Fruit fly (Drosophila melanogaster) S2 (cell line): ENCODE data around the gene CG31550.

ENCODE experiments used
- CG8478 ChIP-seq: fragments of >200 bp; optimal IDR thresholded peaks from 2 replicates; lab custom pipeline; 2018
- CTCF ChIP-seq, 2 experiments: fragments of >200 bp; optimal IDR thresholded peaks; 2 replicates each; lab custom pipeline; 2018

The CG31550 gene

DNA sequence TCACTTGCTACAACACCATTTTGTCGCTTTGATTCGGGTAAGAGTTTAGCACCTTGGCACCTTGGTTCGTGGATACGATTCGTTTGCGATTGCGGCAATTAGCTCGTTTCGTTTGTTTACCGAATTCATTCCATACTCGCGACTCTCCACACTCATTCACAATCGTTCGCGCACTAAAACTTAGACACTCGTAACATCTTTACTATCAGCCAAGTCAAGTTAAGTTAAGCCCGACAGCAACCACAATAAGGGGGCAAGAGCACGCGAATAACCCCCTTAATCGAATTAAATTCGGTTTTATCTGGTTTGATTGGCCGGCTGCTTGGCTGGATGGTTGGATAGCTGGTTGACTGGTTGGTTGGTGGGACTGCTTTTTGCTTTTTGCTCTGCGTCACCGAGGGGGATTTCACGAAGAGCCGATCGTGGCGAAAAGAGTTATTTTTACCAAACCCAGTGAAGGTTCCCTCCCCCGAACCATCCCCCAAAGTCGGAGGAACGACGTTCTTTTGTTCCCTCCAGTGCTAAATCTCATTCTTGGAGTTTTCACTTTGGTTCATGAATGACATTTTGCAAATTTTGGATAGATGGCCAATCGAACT lies 18.5 kb downstream of the CG31550 start:
- TF ChIP-seq CG8478 (lab: Kevin White, UChicago) = no peak
- TF ChIP-seq CTCF (optimal IDR thresholded peaks at IDR 0.05; lab: Kevin White, UChicago) = no peak

DNA sequence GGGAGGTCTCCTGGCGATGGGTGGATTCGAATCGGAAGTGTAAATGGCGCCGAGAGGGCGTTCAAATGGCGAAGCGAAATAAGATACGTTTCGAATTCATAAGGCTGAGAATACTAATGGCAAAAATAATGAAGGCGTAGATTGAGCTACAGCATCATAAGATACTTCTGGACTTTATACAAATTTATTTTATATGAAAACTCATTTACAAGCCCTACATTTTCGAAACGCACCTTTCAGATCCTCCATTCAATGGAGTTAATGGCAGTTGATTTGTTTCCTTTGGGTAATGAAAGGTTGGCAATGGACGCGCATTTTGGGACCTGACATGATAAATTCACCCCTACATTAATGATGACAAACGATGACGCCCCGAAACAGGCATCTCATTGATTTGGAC lies 29.4 kb downstream of the CG31550 start:
- TF ChIP-seq CTCF (optimal IDR thresholded peaks at IDR 0.05; lab: Kevin White, UChicago) (no peak), CG8478 (lab: Kevin White, UChicago) (no peak)

DNA sequence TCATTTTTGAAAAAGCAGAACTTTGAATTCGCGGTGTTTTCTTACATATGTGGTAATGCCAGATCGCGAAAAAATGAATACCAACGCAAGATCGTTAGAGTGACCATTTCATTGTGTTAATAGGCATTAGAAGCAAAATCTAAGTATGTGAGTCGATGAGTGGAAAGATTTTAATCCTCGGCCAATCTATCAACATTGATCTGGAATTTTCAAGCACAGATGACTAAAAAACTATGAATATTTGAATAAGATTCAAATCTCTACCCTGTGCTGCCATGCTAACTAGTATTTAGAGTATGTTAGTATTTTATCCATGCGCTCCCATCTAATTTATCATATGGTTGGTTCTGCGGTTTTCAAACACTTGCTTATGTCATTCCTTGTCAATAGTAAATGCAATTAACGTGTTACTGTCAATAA lies 31.2 kb downstream of the CG31550 start:
- no peak for TF ChIP-seq CTCF (optimal IDR thresholded peaks at IDR 0.05; lab: Kevin White, UChicago)
- TF ChIP-seq CG8478 (lab: Kevin White, UChicago) = no peak

DNA sequence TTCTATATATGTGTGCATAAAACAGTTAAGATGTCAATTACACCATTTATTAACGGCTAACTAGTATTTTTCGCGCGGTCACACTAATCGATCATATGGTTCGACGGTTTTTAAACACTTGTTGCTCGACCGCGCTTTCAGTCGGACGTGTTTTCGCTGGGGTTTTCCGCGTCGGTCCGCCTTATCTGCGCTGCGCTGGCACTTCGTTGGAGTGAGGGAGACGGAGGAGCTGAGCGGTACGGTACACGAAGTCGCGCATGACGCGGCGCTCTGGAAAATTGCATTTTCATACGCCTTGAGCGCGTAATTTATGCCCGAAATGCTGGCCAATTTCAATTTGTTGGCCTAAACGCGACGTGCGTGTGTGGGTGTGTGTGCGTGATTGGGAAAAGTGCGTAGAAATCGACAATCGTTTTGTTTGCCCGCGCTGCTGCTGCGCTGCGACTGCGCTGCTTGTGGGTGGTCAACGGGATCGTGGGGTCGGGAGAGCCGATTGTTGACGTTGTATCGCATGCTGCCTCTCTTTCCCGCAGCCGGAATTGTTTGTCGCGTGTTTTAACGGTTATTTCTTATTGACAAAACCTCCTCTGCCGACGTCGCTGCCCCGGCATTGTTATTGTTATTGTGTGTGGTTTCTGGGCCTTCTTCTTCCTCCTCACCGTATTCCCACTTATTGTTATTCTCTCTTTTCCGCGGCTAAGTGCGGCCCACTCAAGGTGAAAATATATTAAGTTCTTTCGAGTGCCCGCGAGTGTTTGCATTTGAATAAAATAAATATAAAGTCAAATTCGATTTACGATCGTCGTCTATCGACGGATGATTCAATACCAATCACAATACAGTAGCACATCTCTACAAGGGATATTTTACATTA lies 31.9 kb downstream of the CG31550 start, which contains the start of gene Itpr:
TSS of gene Itpr (plus strand) at position 116 of the 874 bp plus-strand sequence.
- TF ChIP-seq CTCF (optimal IDR thresholded peaks at IDR 0.05; lab: Kevin White, UChicago) = no peak
- TF ChIP-seq CG8478 (lab: Kevin White, UChicago) = no peak

DNA sequence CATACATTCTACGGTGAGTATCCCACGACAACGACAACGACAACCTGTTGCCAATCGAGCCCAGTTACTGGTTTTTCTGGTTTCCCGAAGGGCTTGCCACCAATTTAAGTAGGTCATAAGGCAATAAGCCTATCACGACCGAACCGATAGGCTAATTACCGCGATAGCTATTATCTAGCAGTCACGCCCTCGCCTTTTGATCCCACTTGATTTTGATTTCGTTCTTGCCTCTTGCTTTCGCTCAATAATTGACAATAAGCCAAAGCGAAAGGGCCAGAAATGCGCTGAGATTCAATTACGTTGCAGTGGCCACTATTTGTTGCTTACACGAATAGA lies 32.5 kb downstream of the CG31550 start:
- TF ChIP-seq CG8478 (lab: Kevin White, UChicago) = no peak
- TF ChIP-seq CTCF (optimal IDR thresholded peaks at IDR 0.05; lab: Kevin White, UChicago) = no peak

DNA sequence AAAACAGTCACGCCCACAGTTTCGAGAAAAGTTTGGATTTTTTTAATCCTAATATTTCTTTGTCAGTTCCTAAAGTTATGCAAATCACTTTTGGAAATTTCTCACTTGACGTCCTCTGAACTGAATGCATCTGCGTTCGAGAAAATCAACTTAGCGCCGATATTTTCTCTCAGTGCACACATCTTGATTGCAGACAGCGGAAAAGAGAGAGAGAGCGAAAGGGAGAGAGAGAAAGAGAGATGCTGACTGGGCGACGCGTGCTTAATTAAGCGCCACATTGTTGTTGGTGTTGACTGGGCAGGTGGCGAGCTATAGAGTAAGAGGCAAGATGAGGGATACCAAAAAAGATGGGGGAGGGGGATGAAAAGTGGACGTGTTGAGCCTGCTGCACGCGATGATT lies 33.3 kb downstream of the CG31550 start:
- no peak for TF ChIP-seq CTCF (optimal IDR thresholded peaks at IDR 0.05; lab: Kevin White, UChicago)
- no peak for TF ChIP-seq CG8478 (lab: Kevin White, UChicago)

DNA sequence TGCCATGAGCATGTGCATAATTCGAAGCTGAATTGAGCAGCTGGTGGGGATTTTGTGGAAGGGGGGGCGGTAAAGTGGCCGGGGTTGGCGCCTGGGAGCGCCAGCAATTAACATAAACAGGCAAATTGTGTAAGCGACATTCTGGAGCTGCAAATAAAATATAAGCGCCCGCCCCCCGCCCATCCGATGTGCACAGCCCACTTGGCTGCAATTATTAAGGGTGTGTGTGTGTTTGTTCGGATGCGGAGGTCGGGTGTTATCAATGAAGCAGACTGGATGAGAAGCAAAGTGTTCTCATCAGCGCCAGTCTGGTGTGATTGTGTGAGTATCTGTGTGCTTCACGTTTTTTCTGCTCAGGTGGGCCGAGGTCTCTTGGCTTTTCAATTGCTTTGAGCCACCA lies 34.4 kb downstream of the CG31550 start:
- TF ChIP-seq CG8478 (lab: Kevin White, UChicago) (no peak), CTCF (optimal IDR thresholded peaks at IDR 0.05; lab: Kevin White, UChicago) (no peak)

DNA sequence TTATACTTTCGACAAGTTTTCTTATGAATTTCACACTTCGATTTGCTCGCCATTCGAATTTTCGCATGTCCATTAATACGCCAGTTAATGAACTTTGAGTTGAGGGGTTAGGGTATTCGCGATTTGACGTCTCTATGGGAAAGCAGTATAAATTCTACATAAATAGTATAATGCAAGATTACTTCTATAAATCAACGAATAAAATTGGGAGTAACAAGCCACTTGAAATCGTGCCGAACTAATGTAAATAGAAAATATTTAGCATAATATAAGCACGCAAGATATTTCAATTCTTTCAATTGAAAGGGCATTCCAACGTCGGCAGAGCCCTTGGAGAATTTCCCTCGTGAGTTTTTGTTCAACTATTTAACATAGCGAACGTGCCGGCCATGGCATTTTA lies 35.2 kb downstream of the CG31550 start:
- TF ChIP-seq CG8478 (lab: Kevin White, UChicago) = no peak
- TF ChIP-seq CTCF (optimal IDR thresholded peaks at IDR 0.05; lab: Kevin White, UChicago) = no peak

DNA sequence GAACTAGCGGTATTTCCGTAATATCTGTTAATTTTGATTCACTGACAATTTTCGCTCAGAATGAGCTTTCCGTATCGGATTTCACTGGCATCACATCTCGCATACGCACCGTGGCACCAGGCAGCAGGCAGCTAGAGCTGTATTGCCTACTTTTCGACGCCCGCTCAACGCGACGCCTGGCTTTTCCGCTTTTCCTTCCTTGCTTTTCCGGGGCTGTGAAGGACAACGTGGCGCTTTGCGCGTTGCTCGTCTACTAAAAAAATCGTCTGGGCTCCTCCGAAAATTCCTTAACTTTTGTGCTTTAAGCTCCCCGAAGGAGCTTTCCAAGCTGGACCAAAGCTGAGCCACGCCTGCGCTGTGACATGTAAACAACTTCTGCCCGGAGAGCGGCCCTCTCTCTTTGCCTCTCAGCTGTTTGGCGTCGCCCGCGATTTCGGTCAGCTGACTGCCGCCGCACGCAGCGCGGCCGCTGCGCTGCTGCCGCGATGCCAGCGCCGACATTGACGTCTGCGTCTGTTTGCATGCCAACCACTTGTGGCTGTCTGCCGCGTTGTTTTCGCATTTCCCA lies 37.8 kb downstream of the CG31550 start, which contains the start of the genes CG43845 and Nmdar1:
TSS of gene CG43845 (minus strand) at position 51 of the 568 bp plus-strand sequence.
TSS of gene Nmdar1 (minus strand) at position 259 of the 568 bp plus-strand sequence.
- TF ChIP-seq CTCF (optimal IDR thresholded peaks at IDR 0.05; lab: Kevin White, UChicago) = no peak
- no peak for TF ChIP-seq CG8478 (lab: Kevin White, UChicago)

DNA sequence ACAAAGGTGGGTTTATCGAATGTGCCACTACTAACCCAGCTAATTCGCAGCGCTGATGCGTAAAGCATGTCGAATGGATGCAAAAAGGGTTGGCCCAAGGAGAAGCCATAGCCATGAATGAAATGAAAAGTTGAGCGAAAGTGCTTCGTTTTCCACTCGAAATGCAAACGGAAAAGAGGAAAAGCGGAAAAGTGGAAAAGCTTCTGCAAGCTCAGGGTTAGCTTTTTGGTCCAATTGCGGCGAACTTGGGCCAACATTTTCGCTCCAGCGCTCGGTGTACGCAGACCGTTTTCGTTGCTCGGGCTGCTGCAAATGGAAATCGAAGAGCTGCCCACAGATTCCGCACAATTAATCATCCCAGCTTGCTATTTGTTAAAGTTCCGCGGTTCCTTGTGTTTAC lies 39.5 kb downstream of the CG31550 start:
- TF ChIP-seq CG8478 (lab: Kevin White, UChicago) (no peak), CTCF (optimal IDR thresholded peaks at IDR 0.05; lab: Kevin White, UChicago) (no peak)

DNA sequence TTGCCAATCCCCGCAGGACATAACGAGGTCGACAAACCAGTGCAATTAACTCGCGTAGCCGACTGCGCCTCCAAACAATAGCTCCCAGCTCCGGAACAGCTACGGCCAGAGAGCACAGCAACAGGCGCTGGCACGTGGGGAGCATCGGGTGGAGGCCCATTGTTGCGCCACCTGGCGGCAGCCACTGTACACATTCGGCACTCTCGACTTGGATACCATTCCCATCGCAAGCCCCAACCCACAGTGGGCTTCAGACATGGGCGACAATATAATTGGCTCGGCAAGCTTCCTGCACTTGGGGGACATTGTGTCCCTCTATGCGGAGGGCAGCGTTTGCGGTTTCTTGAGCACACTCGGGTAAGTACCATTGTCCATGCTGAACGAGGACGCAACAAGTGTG lies 42.2 kb downstream of the CG31550 start:
- TF ChIP-seq CTCF (optimal IDR thresholded peaks at IDR 0.05; lab: Kevin White, UChicago) = peak; percentile 53 to 68
- TF ChIP-seq CG8478 (lab: Kevin White, UChicago) = no peak
